Fruit fly (Drosophila melanogaster) whole organism, embryonic: ENCODE data around the gene CG31807.
A peak's percentile ranks its signal among the peaks of the same experiment; 100 is the strongest.

Experiments used
- C15 ChIP-seq: fragments of 200-800 bp; sonication (Bioruptor generic); IDR thresholded peaks from 3 replicates; pipeline ENCODE4 v1.3.6; 2022; ENCODE audit warnings: missing biosample characterization, missing genetic modification characterization
- CG10959 ChIP-seq: fragments of 200-800 bp; sonication (Bioruptor generic); IDR thresholded peaks from 2 replicates; pipeline ENCODE4 v1.3.6; 2022; ENCODE audit warnings: missing biosample characterization, missing genetic modification characterization
- CG10979 ChIP-seq: fragments of 200-800 bp; sonication (Bioruptor generic); optimal IDR thresholded peaks from 2 replicates; lab custom pipeline; 2018; ENCODE audit warnings: missing biosample characterization, mild to moderate bottlenecking, missing genetic modification characterization, moderate library complexity
- CG12219 ChIP-seq: fragments of 200-800 bp; sonication (Bioruptor generic); optimal IDR thresholded peaks from 3 replicates; lab custom pipeline; 2018; ENCODE audit warnings: missing biosample characterization, mild to moderate bottlenecking, missing genetic modification characterization
- CG13894 ChIP-seq: fragments of 200-800 bp; sonication (Bioruptor generic); optimal IDR thresholded peaks from 3 replicates; lab custom pipeline; 2018; ENCODE audit warnings: missing biosample characterization, mild to moderate bottlenecking, missing genetic modification characterization, moderate library complexity
- CG15479 ChIP-seq: fragments of 200-800 bp; sonication (Bioruptor generic); optimal IDR thresholded peaks from 3 replicates; lab custom pipeline; 2019; ENCODE audit warnings: missing biosample characterization, mild to moderate bottlenecking, missing genetic modification characterization, moderate library complexity
- CG17361 ChIP-seq: fragments of 200-800 bp; sonication (Bioruptor generic); IDR thresholded peaks from 3 replicates; pipeline ENCODE4 v1.3.6; 2022; ENCODE audit warnings: missing biosample characterization, missing genetic modification characterization
- CG18599 ChIP-seq: fragments of 200-800 bp; sonication (Bioruptor generic); optimal IDR thresholded peaks from 3 replicates; lab custom pipeline; 2017; ENCODE audit warnings: missing biosample characterization, missing genetic modification characterization, mild to moderate bottlenecking, moderate library complexity, missing genetic modification reagents
- CG2116 ChIP-seq: fragments of 200-800 bp; sonication (Bioruptor generic); optimal IDR thresholded peaks from 3 replicates; lab custom pipeline; 2018; ENCODE audit warnings: missing biosample characterization, mild to moderate bottlenecking, missing genetic modification characterization
- CG32772 ChIP-seq: fragments of 200-800 bp; sonication (Bioruptor generic); IDR thresholded peaks from 2 replicates; pipeline ENCODE4 v1.3.6; 2022; ENCODE audit warnings: missing biosample characterization, missing genetic modification characterization
- CG6765 ChIP-seq: fragments of 200-800 bp; sonication (Bioruptor generic); optimal IDR thresholded peaks from 3 replicates; lab custom pipeline; 2017; ENCODE audit warnings: missing biosample characterization, mild to moderate bottlenecking, missing genetic modification characterization
- CG7839 ChIP-seq: fragments of 200-800 bp; sonication (Bioruptor generic); optimal IDR thresholded peaks from 3 replicates; lab custom pipeline; 2018; ENCODE audit warnings: missing biosample characterization, mild to moderate bottlenecking, missing genetic modification characterization, moderate library complexity
- CG7963 ChIP-seq: fragments of 200-800 bp; sonication (Bioruptor generic); IDR thresholded peaks from 3 replicates; pipeline ENCODE4 v1.3.6; 2022; ENCODE audit warnings: missing biosample characterization, missing genetic modification characterization; ENCODE audit not compliant: partially characterized antibody
- Dbx ChIP-seq: fragments of 200-800 bp; sonication (Bioruptor generic); IDR thresholded peaks from 3 replicates; pipeline ENCODE4 v1.3.6; 2022; ENCODE audit warnings: missing biosample characterization, missing genetic modification characterization
- Dfd ChIP-seq, 2 experiments: fragments of >200 bp; optimal IDR thresholded peaks; 2 replicates each; lab custom pipeline; 2017; ENCODE audit warnings: missing biosample characterization in 2 of 2, missing genetic modification characterization in 2 of 2
- GATAe ChIP-seq: fragments of 200-800 bp; sonication (Bioruptor generic); conservative IDR thresholded peaks from 2 replicates; pipeline ENCODE4 v1.3.6; 2022; ENCODE audit warnings: missing biosample characterization, missing genetic modification characterization
- H2.0 ChIP-seq: fragments of 200-800 bp; sonication (Bioruptor generic); IDR thresholded peaks from 2 replicates; pipeline ENCODE4 v1.3.6; 2022; ENCODE audit warnings: missing biosample characterization, missing genetic modification characterization
- HLHmδ ChIP-seq: fragments of 200-800 bp; sonication (Bioruptor generic); optimal IDR thresholded peaks from 2 replicates; lab custom pipeline; 2018; ENCODE audit warnings: missing biosample characterization, mild to moderate bottlenecking, missing genetic modification characterization, moderate library complexity
- Hand ChIP-seq: fragments of 200-800 bp; sonication (Bioruptor generic); optimal IDR thresholded peaks from 2 replicates; lab custom pipeline; 2017; ENCODE audit warnings: mild to moderate bottlenecking, missing biosample characterization, missing genetic modification reagents, missing genetic modification characterization
- Hr78 ChIP-seq, 2 experiments: fragments of 200-800 bp in 1 of 2; fragments of >200 bp in 1 of 2; sonication (Bioruptor generic) in 1 of 2; optimal IDR thresholded peaks; 2 replicates each; lab custom pipeline; 2017 to 2019; ENCODE audit warnings: missing biosample characterization in 2 of 2, missing genetic modification characterization in 2 of 2, mild to moderate bottlenecking in 1 of 2, moderate library complexity in 1 of 2
- Hsf ChIP-seq: fragments of 200-800 bp; sonication (Bioruptor generic); optimal IDR thresholded peaks from 3 replicates; lab custom pipeline; 2016; ENCODE audit warnings: missing biosample characterization, missing genetic modification characterization
- NC2β ChIP-seq: fragments of 200-800 bp; sonication (Bioruptor generic); optimal IDR thresholded peaks from 2 replicates; lab custom pipeline; 2016; ENCODE audit warnings: missing biosample characterization, missing genetic modification characterization
- Rfx ChIP-seq: fragments of 200-800 bp; sonication (Bioruptor generic); IDR thresholded peaks from 2 replicates; pipeline ENCODE4 v1.3.6; 2022; ENCODE audit warnings: missing biosample characterization, missing genetic modification characterization
- Scr ChIP-seq: fragments of 200-800 bp; sonication (Bioruptor generic); IDR thresholded peaks from 2 replicates; pipeline ENCODE4 v1.3.6; 2022; ENCODE audit warnings: missing biosample characterization, missing genetic modification characterization; ENCODE audit not compliant: partially characterized antibody
- ac ChIP-seq: fragments of 200-800 bp; sonication (Bioruptor generic); optimal IDR thresholded peaks from 3 replicates; lab custom pipeline; 2017; ENCODE audit warnings: missing biosample characterization, mild to moderate bottlenecking, missing genetic modification characterization
- dpn ChIP-seq, 2 experiments: fragments of 200-800 bp; sonication (Bioruptor generic); optimal IDR thresholded peaks; 3 replicates each; lab custom pipeline; 2016; ENCODE audit warnings: missing biosample characterization in 2 of 2, missing genetic modification characterization in 2 of 2
- emc ChIP-seq: fragments of 200-800 bp; sonication (Bioruptor generic); optimal IDR thresholded peaks from 2 replicates; lab custom pipeline; 2016; ENCODE audit warnings: missing biosample characterization, missing genetic modification characterization
- esg ChIP-seq: fragments of 200-800 bp; sonication (Bioruptor generic); conservative IDR thresholded peaks from 2 replicates; pipeline ENCODE4 v1.3.6; 2022; ENCODE audit warnings: missing biosample characterization, missing genetic modification characterization
- eve ChIP-seq, 2 experiments: fragments of >200 bp; optimal IDR thresholded peaks; 2 replicates each; lab custom pipeline; 2017; ENCODE audit warnings: missing biosample characterization in 2 of 2, missing genetic modification characterization in 2 of 2
- grn ChIP-seq: fragments of 200-800 bp; sonication (Bioruptor generic); optimal IDR thresholded peaks from 3 replicates; lab custom pipeline; 2017; ENCODE audit warnings: missing biosample characterization, missing genetic modification characterization
- her ChIP-seq: fragments of 200-800 bp; sonication (Bioruptor generic); optimal IDR thresholded peaks from 2 replicates; lab custom pipeline; 2016; ENCODE audit warnings: missing biosample characterization, missing genetic modification characterization
- hkb ChIP-seq, 2 experiments: fragments of 200-800 bp in 1 of 2; fragments of >200 bp in 1 of 2; sonication (Bioruptor generic) in 1 of 2; IDR thresholded peaks in 1 of 2; optimal IDR thresholded peaks in 1 of 2; 2 replicates each; pipeline versions ENCODE4 v1.3.6 to Lab custom; 2017 to 2022; ENCODE audit warnings: missing biosample characterization in 1 of 2, missing genetic modification characterization in 1 of 2
- insv ChIP-seq, 2 experiments: fragments of 200-800 bp; sonication (Bioruptor generic); optimal IDR thresholded peaks; 3 replicates each; lab custom pipeline; 2016 to 2018; ENCODE audit warnings: missing biosample characterization in 2 of 2, missing genetic modification characterization in 2 of 2
- jigr1 ChIP-seq: fragments of 200-800 bp; sonication (Bioruptor generic); IDR thresholded peaks from 3 replicates; pipeline ENCODE4 v1.3.6; 2022; ENCODE audit warnings: missing biosample characterization, missing genetic modification characterization
- jing ChIP-seq: fragments of 200-800 bp; sonication (Bioruptor generic); optimal IDR thresholded peaks from 2 replicates; lab custom pipeline; 2018; ENCODE audit warnings: missing biosample characterization, mild to moderate bottlenecking, missing genetic modification characterization
- klu ChIP-seq: fragments of 200-800 bp; sonication (Bioruptor generic); IDR thresholded peaks from 2 replicates; pipeline ENCODE4 v1.3.6; 2022; ENCODE audit warnings: missing biosample characterization, missing genetic modification characterization
- lab ChIP-seq: fragments of 200-800 bp; sonication (Bioruptor generic); optimal IDR thresholded peaks from 3 replicates; lab custom pipeline; 2017; ENCODE audit warnings: missing biosample characterization, missing genetic modification characterization, mild to moderate bottlenecking, moderate library complexity, missing genetic modification reagents
- luna ChIP-seq: fragments of 200-800 bp; sonication (Bioruptor generic); optimal IDR thresholded peaks from 2 replicates; lab custom pipeline; 2016; ENCODE audit warnings: missing biosample characterization, missing genetic modification characterization
- mam ChIP-seq: fragments of 200-800 bp; sonication (Bioruptor generic); optimal IDR thresholded peaks from 3 replicates; lab custom pipeline; 2016; ENCODE audit warnings: missing biosample characterization, missing genetic modification characterization
- mirr ChIP-seq: fragments of 200-800 bp; sonication (Bioruptor generic); optimal IDR thresholded peaks from 3 replicates; lab custom pipeline; 2018; ENCODE audit warnings: missing biosample characterization, mild to moderate bottlenecking, missing genetic modification characterization
- onecut ChIP-seq: fragments of 200-800 bp; sonication (Bioruptor generic); IDR thresholded peaks from 2 replicates; pipeline ENCODE4 v1.3.6; 2022; ENCODE audit warnings: missing biosample characterization, missing genetic modification characterization
- otp ChIP-seq: fragments of 200-800 bp; sonication (Bioruptor generic); IDR thresholded peaks from 3 replicates; pipeline ENCODE4, ENCODE4 v1.3.6; 2022; ENCODE audit warnings: missing biosample characterization, missing genetic modification characterization
- row ChIP-seq: fragments of 200-800 bp; sonication (Bioruptor generic); IDR thresholded peaks from 3 replicates; pipeline ENCODE4 v1.3.6; 2022; ENCODE audit warnings: missing biosample characterization, missing genetic modification characterization
- sens-2 ChIP-seq: fragments of 200-800 bp; sonication (Bioruptor generic); IDR thresholded peaks from 2 replicates; pipeline ENCODE4 v1.3.6; 2022; ENCODE audit warnings: missing biosample characterization, missing genetic modification characterization
- so ChIP-seq: fragments of 200-800 bp; sonication (Bioruptor generic); IDR thresholded peaks from 3 replicates; pipeline ENCODE4 v1.3.6; 2022; ENCODE audit warnings: missing biosample characterization, missing genetic modification characterization
- sr ChIP-seq: fragments of 200-800 bp; sonication (Bioruptor generic); IDR thresholded peaks from 3 replicates; pipeline ENCODE4 v1.3.6; 2022; ENCODE audit warnings: missing biosample characterization, missing genetic modification characterization
- tin ChIP-seq: fragments of 200-800 bp; sonication (Bioruptor generic); optimal IDR thresholded peaks from 3 replicates; lab custom pipeline; 2016; ENCODE audit warnings: missing biosample characterization, missing genetic modification characterization
- tll ChIP-seq, 2 experiments: fragments of 200-800 bp in 1 of 2; fragments of >200 bp in 1 of 2; sonication (Bioruptor generic) in 1 of 2; optimal IDR thresholded peaks; 2 replicates each; lab custom pipeline; 2017 to 2019; ENCODE audit warnings: missing biosample characterization in 2 of 2, missing genetic modification characterization in 2 of 2, mild to moderate bottlenecking in 1 of 2, moderate library complexity in 1 of 2
- unc-4 ChIP-seq: fragments of 200-800 bp; sonication (Bioruptor generic); IDR thresholded peaks from 2 replicates; pipeline ENCODE4 v1.3.6; 2022; ENCODE audit warnings: missing biosample characterization, missing genetic modification characterization; ENCODE audit not compliant: partially characterized antibody

CG31807 gene

DNA sequence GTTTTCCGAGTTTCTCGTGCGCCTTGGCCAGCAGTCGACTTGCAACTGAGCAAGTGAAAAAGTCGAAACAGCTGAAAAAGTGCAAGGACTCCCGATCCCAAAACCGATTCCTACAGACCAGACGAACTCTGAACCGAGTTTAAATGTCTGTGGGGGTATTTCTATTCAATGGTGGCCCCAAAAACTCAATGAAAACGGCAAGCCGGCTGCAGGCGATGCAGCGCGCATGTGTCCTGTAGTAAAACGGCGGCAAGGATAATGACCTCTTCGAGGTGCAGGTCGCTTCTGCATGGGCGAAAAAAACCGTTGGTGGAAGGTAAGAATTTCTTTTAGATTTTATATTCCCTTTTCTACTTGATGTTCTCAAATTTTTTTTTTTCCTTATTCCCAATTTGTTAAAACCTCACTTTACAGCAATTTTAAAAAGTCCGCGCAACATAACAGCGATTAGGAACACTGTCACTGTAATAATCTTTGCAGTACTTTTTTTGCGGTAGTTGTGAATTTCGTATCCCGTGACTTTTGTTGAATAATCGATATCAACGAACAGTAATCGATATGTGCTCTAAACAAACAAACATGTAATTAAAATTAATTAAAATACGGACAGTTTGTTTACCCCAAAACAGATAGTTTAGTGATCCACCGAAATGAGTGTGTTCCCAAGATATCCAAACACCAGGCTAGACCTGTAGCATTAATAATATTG is 7.0 kb downstream of the CG31807 start, which contains the start of the genes Trpgamma and her (continued):
- peak; percentile 77 for TF ChIP-seq CG2116
- no peak for TF ChIP-seq CG15479
- no peak for TF ChIP-seq Rfx (GFP tag; lab: Robert Waterston, UW)
- no peak for TF ChIP-seq tll (GFP tag; optimal IDR thresholded peaks at IDR 0.05; lab: Kevin White, UChicago)
- peak in 1 of 2 experiments; percentile 4 for TF ChIP-seq dpn (GFP tag; optimal IDR thresholded peaks at IDR 0.05; lab: Kevin White, UChicago)
- no peak for TF ChIP-seq CG10959 (GFP tag; lab: Robert Waterston, UW)
- TF ChIP-seq H2.0 (GFP tag; lab: Robert Waterston, UW), result no peak
- no peak for TF ChIP-seq jing (GFP tag; lab: Kevin White, UChicago)
- no peak for TF ChIP-seq Dfd (GFP tag; optimal IDR thresholded peaks at IDR 0.05; lab: Kevin White, UChicago)
- peak; percentile 31 for TF ChIP-seq her (GFP tag; lab: Kevin White, UChicago)
- TF ChIP-seq CG12219 (GFP tag; lab: Kevin White, UChicago), result no peak
- TF ChIP-seq so, result no peak
- no peak for TF ChIP-seq Hand (GFP tag; lab: Kevin White, UChicago)
- no peak for TF ChIP-seq mam (GFP tag; lab: Kevin White, UChicago)
- no peak for TF ChIP-seq NC2β
- no peak for TF ChIP-seq CG6765 (GFP tag; lab: Kevin White, UChicago)
- TF ChIP-seq Scr (GFP tag; lab: Robert Waterston, UW), result peak; percentile 91
- TF ChIP-seq row (GFP tag; lab: Robert Waterston, UW), result peak; percentile 38; the same call in 1 of the 3 replicates
- TF ChIP-seq otp (GFP tag; lab: Robert Waterston, UW), result no peak
- no peak for TF ChIP-seq jigr1 (GFP tag; lab: Robert Waterston, UW)
- no peak for TF ChIP-seq Hsf (GFP tag; lab: Kevin White, UChicago)
- TF ChIP-seq klu (GFP tag; lab: Robert Waterston, UW), result no peak
- TF ChIP-seq luna (GFP tag; lab: Kevin White, UChicago), result no peak
- no peak for TF ChIP-seq esg (GFP tag; lab: Robert Waterston, UW)
- no peak for TF ChIP-seq onecut (GFP tag; lab: Robert Waterston, UW)
- TF ChIP-seq CG17361 (GFP tag; lab: Robert Waterston, UW), result no peak
- TF ChIP-seq C15, result no peak
- no peak for TF ChIP-seq CG18599
- no peak for TF ChIP-seq GATAe
- no peak for TF ChIP-seq CG32772
- no peak for TF ChIP-seq mirr
- no peak for TF ChIP-seq Dbx (GFP tag; lab: Robert Waterston, UW)
- no peak for TF ChIP-seq sr (GFP tag; lab: Robert Waterston, UW)
- no peak for TF ChIP-seq emc (GFP tag; lab: Kevin White, UChicago)
- TF ChIP-seq unc-4 (GFP tag; lab: Robert Waterston, UW), result peak; percentile 93
- TF ChIP-seq insv (GFP tag; optimal IDR thresholded peaks at IDR 0.05; lab: Kevin White, UChicago), result no peak
- TF ChIP-seq CG7963, result peak; percentile 61; the same call in 2 of the 3 replicates
- no peak for TF ChIP-seq HLHmδ
- TF ChIP-seq CG13894 (tag; lab: Kevin White, UChicago), result no peak
- TF ChIP-seq sens-2 (GFP tag; lab: Robert Waterston, UW), result no peak
- peak in 1 of 2 experiments; percentile 67 for TF ChIP-seq eve (GFP tag; optimal IDR thresholded peaks at IDR 0.05; lab: Kevin White, UChicago)
- peak; percentile 2 for TF ChIP-seq tin (GFP tag; lab: Kevin White, UChicago)
- TF ChIP-seq grn, result no peak
- no peak for TF ChIP-seq ac (GFP tag; lab: Kevin White, UChicago)
- TF ChIP-seq CG10979 (tag; lab: Kevin White, UChicago), result no peak
- no peak for TF ChIP-seq lab (GFP tag; lab: Kevin White, UChicago)
- TF ChIP-seq CG7839 (tag; lab: Kevin White, UChicago), result no peak
- TF ChIP-seq hkb (optimal IDR thresholded peaks at IDR 0.05; lab: Kevin White, UChicago), result no peak
- TF ChIP-seq hkb (GFP tag; IDR thresholded peaks at IDR 0.05; lab: Robert Waterston, UW), result no peak
- TF ChIP-seq Hr78 (GFP tag; optimal IDR thresholded peaks at IDR 0.05; lab: Kevin White, UChicago), result no peak
